Worm (Caenorhabditis elegans) whole organism, L4/young adult: ENCODE measurements around the gene Y97E10C.1.

Experiments used
- W03F9.2 ChIP-seq: fragments of 150-350 bp; optimal IDR thresholded peaks from 2 replicates; lab custom pipeline; 2014; ENCODE audit warnings: missing biosample characterization, missing genetic modification characterization
- dao-5 ChIP-seq: sonication (generic microtip); optimal IDR thresholded peaks from 2 replicates; lab custom pipeline; 2016; ENCODE audit warnings: missing genotype, missing genetic modification characterization, moderate library complexity, missing compliant biosample characterization
- him-1 ChIP-seq: sonication (generic microtip); optimal IDR thresholded peaks from 2 replicates; lab custom pipeline; 2016; ENCODE audit warnings: missing genotype, missing genetic modification reagents, missing genetic modification characterization, missing compliant biosample characterization

Gene Y97E10C.1

ce11 chrV:7742485-7742959, 13.8 kb downstream of the Y97E10C.1 start, which contains the start of gene fbxl-5:
Gene fbxl-5, plus strand, starts transcription at chrV:7742909.
- TF ChIP-seq him-1 (tag; lab: Kevin White, UChicago), result no peak
- no peak for TF ChIP-seq W03F9.2 (tag; lab: Kevin White, UChicago)
- TF ChIP-seq dao-5 (tag; lab: Kevin White, UChicago), result no peak

ce11 chrV:7744068-7744467, 15.4 kb downstream of the Y97E10C.1 start:
- TF ChIP-seq dao-5 (tag; lab: Kevin White, UChicago) (no peak), him-1 (tag; lab: Kevin White, UChicago) (no peak), W03F9.2 (tag; lab: Kevin White, UChicago) (no peak)

- no peak for TF ChIP-seq dao-5 (tag; lab: Kevin White, UChicago)
- TF ChIP-seq him-1 (tag; lab: Kevin White, UChicago), result no peak
- TF ChIP-seq W03F9.2 (tag; lab: Kevin White, UChicago), result no peak
These were observed 16.7 kb downstream of the Y97E10C.1 start for ce11 chrV:7745386-7745785.

- TF ChIP-seq W03F9.2 (tag; lab: Kevin White, UChicago) (no peak), dao-5 (tag; lab: Kevin White, UChicago) (no peak), him-1 (tag; lab: Kevin White, UChicago) (no peak)
These were observed 17.2 kb downstream of the Y97E10C.1 start for ce11 chrV:7745903-7746302.

- TF ChIP-seq dao-5 (tag; lab: Kevin White, UChicago) (no peak), him-1 (tag; lab: Kevin White, UChicago) (no peak), W03F9.2 (tag; lab: Kevin White, UChicago) (no peak)
These were observed 18.5 kb downstream of the Y97E10C.1 start for ce11 chrV:7747132-7747531.

- TF ChIP-seq dao-5 (tag; lab: Kevin White, UChicago), result no peak
- TF ChIP-seq him-1 (tag; lab: Kevin White, UChicago), result no peak
- TF ChIP-seq W03F9.2 (tag; lab: Kevin White, UChicago), result no peak
These were observed 19.4 kb downstream of the Y97E10C.1 start for ce11 chrV:7747987-7748607.

ce11 chrV:7749708-7750107, 21.0 kb downstream of the Y97E10C.1 start:
- TF ChIP-seq him-1 (tag; lab: Kevin White, UChicago), result no peak
- no peak for TF ChIP-seq dao-5 (tag; lab: Kevin White, UChicago)
- no peak for TF ChIP-seq W03F9.2 (tag; lab: Kevin White, UChicago)

ce11 chrV:7754557-7754956, 25.9 kb downstream of the Y97E10C.1 start, which contains the start of gene T05B11.4:
Gene T05B11.4, minus strand, starts transcription at chrV:7754657.
- TF ChIP-seq dao-5 (tag; lab: Kevin White, UChicago) (no peak), W03F9.2 (tag; lab: Kevin White, UChicago) (no peak), him-1 (tag; lab: Kevin White, UChicago) (no peak)

- TF ChIP-seq dao-5 (tag; lab: Kevin White, UChicago), result no peak
- no peak for TF ChIP-seq W03F9.2 (tag; lab: Kevin White, UChicago)
- no peak for TF ChIP-seq him-1 (tag; lab: Kevin White, UChicago)
These were observed 27.3 kb downstream of the Y97E10C.1 start for ce11 chrV:7755991-7756390.

- TF ChIP-seq dao-5 (tag; lab: Kevin White, UChicago) (no peak), W03F9.2 (tag; lab: Kevin White, UChicago) (no peak), him-1 (tag; lab: Kevin White, UChicago) (no peak)
These were observed 30.6 kb downstream of the Y97E10C.1 start for ce11 chrV:7759270-7759669.

ce11 chrV:7760174-7760573, 31.5 kb downstream of the Y97E10C.1 start, which contains the start of gene hint-3:
Gene hint-3, plus strand, starts transcription at chrV:7760474.
- TF ChIP-seq him-1 (tag; lab: Kevin White, UChicago) (no peak), W03F9.2 (tag; lab: Kevin White, UChicago) (no peak), dao-5 (tag; lab: Kevin White, UChicago) (no peak)

ce11 chrV:7761906-7762305, 33.2 kb downstream of the Y97E10C.1 start:
- TF ChIP-seq dao-5 (tag; lab: Kevin White, UChicago) (no peak), him-1 (tag; lab: Kevin White, UChicago) (no peak), W03F9.2 (tag; lab: Kevin White, UChicago) (no peak)

ce11 chrV:7770961-7771360, 42.3 kb downstream of the Y97E10C.1 start, which contains the start of gene frpr-3:
Gene frpr-3, plus strand, starts transcription at chrV:7771261.
- TF ChIP-seq him-1 (tag; lab: Kevin White, UChicago) (no peak), dao-5 (tag; lab: Kevin White, UChicago) (no peak), W03F9.2 (tag; lab: Kevin White, UChicago) (no peak)

- TF ChIP-seq him-1 (tag; lab: Kevin White, UChicago), result no peak
These were observed 45.0 kb downstream of the Y97E10C.1 start for ce11 chrV:7773647-7774046.
